Worm (Caenorhabditis elegans) whole organism, L1 larva: ENCODE measurements around the gene lips-15.

Source experiments
- C34B4.2 ChIP-seq: sonication (generic microtip); optimal IDR thresholded peaks from 2 replicates; lab custom pipeline; 2017; ENCODE audit warnings: mild to moderate bottlenecking, missing genetic modification characterization, missing compliant biosample characterization
- F16B12.6 ChIP-seq: fragments of 150-350 bp; optimal IDR thresholded peaks from 2 replicates; lab custom pipeline; 2014; ENCODE audit warnings: missing biosample characterization, missing genetic modification characterization
- aha-1 ChIP-seq: fragments of 150-350 bp; optimal IDR thresholded peaks from 2 replicates; lab custom pipeline; 2014; ENCODE audit warnings: missing biosample characterization, missing genetic modification characterization
- alr-1 ChIP-seq: fragments of 200-800 bp; sonication (Bioruptor generic); optimal IDR thresholded peaks from 2 replicates; lab custom pipeline; 2018; ENCODE audit warnings: borderline replicate concordance, mild to moderate bottlenecking, missing genetic modification characterization, missing compliant biosample characterization
- aly-2 ChIP-seq: fragments of 150-350 bp; optimal IDR thresholded peaks from 2 replicates; lab custom pipeline; 2014; ENCODE audit warnings: missing biosample characterization, missing genetic modification characterization
- blmp-1 ChIP-seq: fragments of 150-350 bp; optimal IDR thresholded peaks from 2 replicates; lab custom pipeline; 2014; ENCODE audit warnings: missing biosample characterization, missing genetic modification characterization
- ceh-8 ChIP-seq: fragments of 200-800 bp; sonication (Bioruptor generic); optimal IDR thresholded peaks from 2 replicates; lab custom pipeline; 2018; ENCODE audit warnings: mild to moderate bottlenecking, missing genetic modification characterization, moderate library complexity, missing compliant biosample characterization
- ceh-88 ChIP-seq: fragments of 200-800 bp; sonication (Bioruptor generic); IDR thresholded peaks from 2 replicates; pipeline ENCODE4 v1.3.6; 2022; ENCODE audit warnings: missing genetic modification characterization, missing compliant biosample characterization
- ces-1 ChIP-seq: fragments of 150-350 bp; optimal IDR thresholded peaks from 2 replicates; lab custom pipeline; 2014; ENCODE audit warnings: missing biosample characterization, missing genetic modification reagents, missing genetic modification characterization
- dsc-1 ChIP-seq: sonication (generic microtip); optimal IDR thresholded peaks from 2 replicates; lab custom pipeline; 2016; ENCODE audit warnings: mild to moderate bottlenecking, missing genetic modification characterization, missing compliant biosample characterization
- efl-1 ChIP-seq, 4 experiments: fragments of 150-350 bp; optimal IDR thresholded peaks in 3 of 4; peaks in 1 of 4; 1 replicate in 1 of 4; 2 replicates in 3 of 4; lab custom pipeline; 2014; ENCODE audit warnings: missing biosample characterization in 2 of 4, missing genetic modification characterization in 2 of 4, missing genetic modification reagents in 2 of 4
- efl-3 ChIP-seq: fragments of 200-800 bp; sonication (Bioruptor generic); optimal IDR thresholded peaks from 2 replicates; lab custom pipeline; 2018; ENCODE audit warnings: mild to moderate bottlenecking, missing genetic modification characterization, missing compliant biosample characterization
- egl-13 ChIP-seq: sonication (generic microtip); optimal IDR thresholded peaks from 2 replicates; lab custom pipeline; 2016; ENCODE audit warnings: missing genotype, missing genetic modification reagents, missing genetic modification characterization, missing compliant biosample characterization
- egl-27 ChIP-seq, 2 experiments: fragments of 150-350 bp in 1 of 2; sonication (generic microtip); optimal IDR thresholded peaks; 3 replicates each; lab custom pipeline; 2017 to 2018; ENCODE audit warnings: missing biosample characterization in 2 of 2, missing genetic modification characterization in 2 of 2, missing genetic modification reagents in 2 of 2
- ets-5 ChIP-seq: fragments of 200-800 bp; sonication (Bioruptor generic); IDR thresholded peaks from 2 replicates; pipeline ENCODE4 v1.3.6; 2022; ENCODE audit warnings: missing genetic modification characterization, missing compliant biosample characterization
- fkh-10 ChIP-seq: sonication (generic microtip); optimal IDR thresholded peaks from 2 replicates; lab custom pipeline; 2017; ENCODE audit warnings: missing biosample characterization, missing genetic modification reagents, missing genetic modification characterization
- fkh-8 ChIP-seq: sonication (generic microtip); optimal IDR thresholded peaks from 2 replicates; lab custom pipeline; 2016; ENCODE audit warnings: mild to moderate bottlenecking, missing genetic modification characterization, missing compliant biosample characterization
- grh-1 ChIP-seq: fragments of 200-800 bp; sonication (Bioruptor generic); IDR thresholded peaks from 2 replicates; pipeline ENCODE4 v1.3.6; 2022; ENCODE audit warnings: missing genetic modification reagents, missing genetic modification characterization, missing compliant biosample characterization
- irx-1 ChIP-seq: sonication (generic microtip); optimal IDR thresholded peaks from 2 replicates; lab custom pipeline; 2016; ENCODE audit warnings: missing genetic modification characterization, missing compliant biosample characterization
- isw-1 ChIP-seq: fragments of 200-800 bp; sonication (Bioruptor generic); IDR thresholded peaks from 2 replicates; pipeline ENCODE4 v1.3.6; 2022; ENCODE audit warnings: missing genetic modification characterization, missing compliant biosample characterization
- lin-35 ChIP-seq, 2 experiments: fragments of 150-350 bp; optimal IDR thresholded peaks; 2 replicates each; lab custom pipeline; 2014; ENCODE audit warnings: missing biosample characterization in 2 of 2, missing genetic modification characterization in 2 of 2, missing genetic modification reagents in 2 of 2
- lir-3 ChIP-seq: sonication (generic microtip); optimal IDR thresholded peaks from 2 replicates; lab custom pipeline; 2016; ENCODE audit warnings: mild to moderate bottlenecking, missing genetic modification characterization, moderate library complexity, missing compliant biosample characterization; ENCODE audit not compliant: poor library complexity
- mab-9 ChIP-seq: fragments of 200-800 bp; sonication (Bioruptor generic); IDR thresholded peaks from 2 replicates; pipeline ENCODE4 v1.3.6; 2022; ENCODE audit warnings: missing genetic modification reagents, missing genetic modification characterization, missing compliant biosample characterization
- mdl-1 ChIP-seq, 2 experiments: fragments of 150-350 bp; optimal IDR thresholded peaks; 2 replicates each; lab custom pipeline; 2014 to 2017; ENCODE audit warnings: missing biosample characterization in 2 of 2, missing genetic modification characterization in 2 of 2, inconsistent platforms in 1 of 2
- mef-2 ChIP-seq: fragments of 150-350 bp; optimal IDR thresholded peaks from 2 replicates; lab custom pipeline; 2014; ENCODE audit warnings: missing biosample characterization, missing genetic modification characterization
- mep-1 ChIP-seq: fragments of 150-350 bp; optimal IDR thresholded peaks from 2 replicates; lab custom pipeline; 2014; ENCODE audit warnings: missing biosample characterization, missing genetic modification characterization
- nhr-11 ChIP-seq: fragments of 150-350 bp; optimal IDR thresholded peaks from 2 replicates; lab custom pipeline; 2014; ENCODE audit warnings: missing biosample characterization, missing genetic modification characterization
- nhr-12 ChIP-seq: sonication (generic microtip); optimal IDR thresholded peaks from 2 replicates; lab custom pipeline; 2017; ENCODE audit warnings: missing biosample characterization, missing genetic modification characterization
- nhr-76 ChIP-seq: sonication (generic microtip); optimal IDR thresholded peaks from 2 replicates; lab custom pipeline; 2017; ENCODE audit warnings: missing biosample characterization, missing genetic modification characterization
- nhr-85 ChIP-seq: sonication (generic microtip); peaks from one replicate; lab custom pipeline; 2016; ENCODE audit warnings: missing genetic modification characterization, inconsistent platforms, missing compliant biosample characterization
- nhr-90 ChIP-seq: sonication (generic microtip); optimal IDR thresholded peaks from 2 replicates; lab custom pipeline; 2016; ENCODE audit warnings: mild to moderate bottlenecking, missing genetic modification characterization, missing compliant biosample characterization; ENCODE audit not compliant: poor library complexity
- pax-3 ChIP-seq: fragments of 200-800 bp; sonication (Bioruptor generic); optimal IDR thresholded peaks from 2 replicates; lab custom pipeline; 2018; ENCODE audit warnings: mild to moderate bottlenecking, missing genetic modification characterization, moderate library complexity, missing compliant biosample characterization
- pqm-1 ChIP-seq: sonication (generic microtip); optimal IDR thresholded peaks from 3 replicates; lab custom pipeline; 2017; ENCODE audit warnings: missing biosample characterization, missing genetic modification characterization
- rnt-1 ChIP-seq: sonication (generic microtip); optimal IDR thresholded peaks from 2 replicates; lab custom pipeline; 2016; ENCODE audit warnings: mild to moderate bottlenecking, missing genetic modification characterization, moderate library complexity, missing compliant biosample characterization
- skn-1 ChIP-seq: fragments of 150-350 bp; optimal IDR thresholded peaks from 2 replicates; lab custom pipeline; 2014; ENCODE audit warnings: missing biosample characterization, missing genetic modification characterization
- snu-23 ChIP-seq: sonication (generic microtip); optimal IDR thresholded peaks from 2 replicates; lab custom pipeline; 2016; ENCODE audit warnings: missing genetic modification characterization, missing compliant biosample characterization
- sox-4 ChIP-seq: sonication (generic microtip); optimal IDR thresholded peaks from 2 replicates; lab custom pipeline; 2016; ENCODE audit warnings: missing genetic modification characterization, missing compliant biosample characterization
- sptf-1 ChIP-seq: fragments of 150-350 bp; optimal IDR thresholded peaks from 2 replicates; lab custom pipeline; 2014; ENCODE audit warnings: missing biosample characterization, missing genetic modification characterization
- swsn-7 ChIP-seq: sonication (generic microtip); optimal IDR thresholded peaks from 2 replicates; lab custom pipeline; 2016; ENCODE audit warnings: missing genetic modification characterization, missing compliant biosample characterization
- vab-15 ChIP-seq: sonication (generic microtip); optimal IDR thresholded peaks from 2 replicates; lab custom pipeline; 2017; ENCODE audit warnings: missing genotype, mild to moderate bottlenecking, missing genetic modification characterization, missing compliant biosample characterization
- ztf-4 ChIP-seq: fragments of 150-350 bp; optimal IDR thresholded peaks from 2 replicates; lab custom pipeline; 2014; ENCODE audit warnings: missing biosample characterization, missing genetic modification characterization

Gene lips-15

DNA sequence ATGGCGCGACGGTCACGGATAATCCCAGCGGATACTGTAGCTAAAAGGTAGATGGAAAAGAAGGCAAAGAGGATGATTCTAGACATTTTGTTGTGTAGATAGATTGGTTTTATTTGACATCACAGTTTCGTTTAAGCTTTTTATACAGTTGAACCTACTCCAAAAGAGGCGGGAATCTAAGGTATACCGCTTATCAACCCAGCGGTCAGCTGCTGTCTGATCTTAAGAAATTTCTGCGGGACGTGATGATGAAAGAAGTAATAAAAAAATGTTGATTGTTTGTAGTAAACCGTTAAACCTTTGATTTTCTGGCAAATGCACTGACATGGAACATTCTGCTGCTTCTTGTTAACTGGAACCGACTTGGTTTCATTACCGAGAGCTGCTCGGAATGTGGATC is 11.9 kb downstream of the lips-15 start, which contains the start of gene nspe-6:
nspe-6 (minus strand) TSS at position 101 of the 400 bp plus-strand sequence.
- no peak for TF ChIP-seq fkh-8 (tag; lab: Kevin White, UChicago)
- TF ChIP-seq sox-4 (tag; lab: Kevin White, UChicago): no peak
- no peak for TF ChIP-seq aha-1 (tag; lab: Kevin White, UChicago)
- no peak for TF ChIP-seq aly-2 (tag; lab: Kevin White, UChicago)
- peak; percentile 47 for TF ChIP-seq nhr-85 (tag; lab: Kevin White, UChicago)

DNA sequence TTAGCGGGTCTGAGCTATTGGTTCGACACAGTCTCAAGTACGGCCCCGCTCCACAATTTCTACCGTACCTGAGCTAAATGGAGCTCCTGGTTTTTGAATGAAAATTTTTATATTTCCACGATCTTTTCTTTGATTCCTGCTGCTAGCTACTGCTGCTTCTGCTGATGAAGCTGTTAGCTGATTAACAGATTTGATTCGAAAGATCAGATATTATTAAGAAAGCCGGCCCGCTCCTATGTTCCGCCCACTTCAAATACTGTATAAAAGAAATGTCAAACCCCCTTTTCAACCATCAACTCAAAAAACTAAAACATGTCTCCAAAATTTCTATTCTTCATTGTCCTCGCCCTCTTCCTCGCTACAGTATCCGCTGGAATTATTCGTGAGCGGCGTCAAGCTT is 13.4 kb downstream of the lips-15 start, which contains the start of gene nspe-3:
nspe-3 (plus strand) TSS at position 301 of the 400 bp plus-strand sequence.
- TF ChIP-seq dsc-1: no peak
- TF ChIP-seq sptf-1 (tag; lab: Kevin White, UChicago): no peak
- no peak for TF ChIP-seq blmp-1 (tag; lab: Kevin White, UChicago)
- no peak for TF ChIP-seq lir-3 (tag; lab: Kevin White, UChicago)
- TF ChIP-seq ets-5 (GFP tag; lab: Robert Waterston, UW): no peak
- no peak for TF ChIP-seq snu-23 (GFP tag; lab: Kevin White, UChicago)
- no peak for TF ChIP-seq grh-1 (GFP tag; lab: Robert Waterston, UW)
- no peak for TF ChIP-seq ces-1 (GFP tag; lab: Kevin White, UChicago)
- no peak for TF ChIP-seq swsn-7
- no peak for TF ChIP-seq sox-4 (tag; lab: Kevin White, UChicago)

- TF ChIP-seq nhr-12 (tag; lab: Kevin White, UChicago) (no peak), efl-1 (optimal IDR thresholded peaks at IDR 0.05; lab: Kevin White, UChicago) (no peak), efl-1 (GFP tag; optimal IDR thresholded peaks at IDR 0.05 in 1 of 2; lab: Kevin White, UChicago) (no peak), ztf-4 (tag; lab: Kevin White, UChicago) (no peak), lin-35 (GFP tag; optimal IDR thresholded peaks at IDR 0.05; lab: Kevin White, UChicago) (no peak), irx-1 (tag; lab: Kevin White, UChicago) (no peak), mep-1 (tag; lab: Kevin White, UChicago) (no peak), ces-1 (GFP tag; lab: Kevin White, UChicago) (no peak), skn-1 (tag; lab: Kevin White, UChicago) (no peak), pax-3 (tag; lab: Kevin White, UChicago) (no peak), alr-1 (tag; lab: Kevin White, UChicago) (no peak), F16B12.6 (tag; lab: Kevin White, UChicago) (no peak), nhr-90 (no peak), egl-27 (tag; optimal IDR thresholded peaks at IDR 0.05; lab: Kevin White, UChicago) (no peak), ceh-8 (GFP tag; lab: Kevin White, UChicago) (no peak), efl-3 (GFP tag; lab: Kevin White, UChicago) (no peak), nhr-76 (tag; lab: Kevin White, UChicago) (no peak)
These were observed 15.1 kb downstream of the lips-15 start, which contains the start of gene nspe-2 for ce11 chrII:12619288-12619687. Gene nspe-2, minus strand, starts transcription at chrII:12619388.

- no peak for TF ChIP-seq ceh-88 (GFP tag; lab: Robert Waterston, UW)
- TF ChIP-seq blmp-1 (tag; lab: Kevin White, UChicago): no peak
- TF ChIP-seq vab-15 (tag; lab: Kevin White, UChicago): no peak
- TF ChIP-seq egl-13 (tag; lab: Kevin White, UChicago): no peak
- TF ChIP-seq mab-9 (GFP tag; lab: Robert Waterston, UW): no peak
- TF ChIP-seq isw-1: no peak
- no peak for TF ChIP-seq nhr-11 (tag; lab: Kevin White, UChicago)
- TF ChIP-seq C34B4.2 (tag; lab: Kevin White, UChicago): no peak
- no peak for TF ChIP-seq rnt-1 (tag; lab: Kevin White, UChicago)
- no peak for TF ChIP-seq mef-2 (tag; lab: Kevin White, UChicago)
- no peak for TF ChIP-seq mdl-1 (tag; optimal IDR thresholded peaks at IDR 0.05; lab: Kevin White, UChicago)
- TF ChIP-seq nhr-85 (tag; lab: Kevin White, UChicago): no peak
- no peak for TF ChIP-seq fkh-10
- no peak for TF ChIP-seq efl-1 (optimal IDR thresholded peaks at IDR 0.05; lab: Kevin White, UChicago)
- no peak for TF ChIP-seq efl-1 (GFP tag; optimal IDR thresholded peaks at IDR 0.05 in 1 of 2; lab: Kevin White, UChicago)
- TF ChIP-seq sox-4 (tag; lab: Kevin White, UChicago): no peak
- TF ChIP-seq egl-27 (tag; optimal IDR thresholded peaks at IDR 0.05; lab: Kevin White, UChicago): no peak
- TF ChIP-seq pqm-1 (tag; lab: Kevin White, UChicago): no peak
These were observed 16.6 kb downstream of the lips-15 start, which contains the start of gene nspe-1 for ce11 chrII:12620764-12621163. Gene nspe-1, minus strand, starts transcription at chrII:12620864.
